Worm (Caenorhabditis elegans) whole organism, early embryonic: ENCODE data around the gene fbxc-58.

Experiments
- B0310.2 ChIP-seq: sonication (generic microtip); optimal IDR thresholded peaks from 2 replicates; lab custom pipeline; 2016; ENCODE audit warnings: mild to moderate bottlenecking, missing genetic modification characterization, missing compliant biosample characterization
- F13C5.2 ChIP-seq: sonication (generic microtip); optimal IDR thresholded peaks from 2 replicates; lab custom pipeline; 2017; ENCODE audit warnings: mild to moderate bottlenecking, missing genetic modification characterization, inconsistent platforms, missing compliant biosample characterization
- aly-1 ChIP-seq: sonication (generic microtip); optimal IDR thresholded peaks from 2 replicates; lab custom pipeline; 2016; ENCODE audit warnings: missing genetic modification characterization, missing compliant biosample characterization
- ama-1 ChIP-seq: fragments of 150-350 bp; optimal IDR thresholded peaks from 2 replicates; lab custom pipeline; 2014
- ceh-13 ChIP-seq: fragments of 200-800 bp; sonication (Bioruptor generic); optimal IDR thresholded peaks from 2 replicates; lab custom pipeline; 2018; ENCODE audit warnings: mild to moderate bottlenecking, missing genetic modification characterization, missing compliant biosample characterization
- ceh-36 ChIP-seq: sonication (generic microtip); optimal IDR thresholded peaks from 2 replicates; lab custom pipeline; 2016; ENCODE audit warnings: missing genetic modification characterization, inconsistent platforms, missing compliant biosample characterization
- ets-7 ChIP-seq: sonication (generic microtip); optimal IDR thresholded peaks from 2 replicates; lab custom pipeline; 2016; ENCODE audit warnings: missing genotype, missing genetic modification characterization, missing compliant biosample characterization
- flt-1 ChIP-seq: fragments of 200-800 bp; sonication (Bioruptor generic); IDR thresholded peaks from 2 replicates; pipeline ENCODE4 v1.3.6; 2022; ENCODE audit warnings: missing genetic modification characterization, missing compliant biosample characterization
- hmbx-1 ChIP-seq: sonication (generic microtip); optimal IDR thresholded peaks from 2 replicates; lab custom pipeline; 2016; ENCODE audit warnings: mild to moderate bottlenecking, missing genetic modification characterization, missing compliant biosample characterization
- hmg-4 ChIP-seq: fragments of 200-800 bp; sonication (Bioruptor generic); optimal IDR thresholded peaks from 2 replicates; lab custom pipeline; 2018; ENCODE audit warnings: mild to moderate bottlenecking, missing genetic modification characterization, missing compliant biosample characterization
- hnd-1 ChIP-seq: sonication (generic microtip); optimal IDR thresholded peaks from 2 replicates; lab custom pipeline; 2016; ENCODE audit warnings: missing genetic modification characterization, missing compliant biosample characterization
- pes-1 ChIP-seq: fragments of 200-800 bp; sonication (Bioruptor generic); IDR thresholded peaks from 2 replicates; pipeline ENCODE4 v1.3.6; 2022; ENCODE audit warnings: missing genetic modification reagents, missing genetic modification characterization, missing compliant biosample characterization
- scrt-1 ChIP-seq: fragments of 200-800 bp; sonication (Bioruptor generic); IDR thresholded peaks from 2 replicates; pipeline ENCODE4 v1.3.6; 2022; ENCODE audit warnings: missing genetic modification characterization, missing compliant biosample characterization
- sea-1 ChIP-seq: fragments of 200-800 bp; sonication (Bioruptor generic); conservative IDR thresholded peaks from 2 replicates; pipeline ENCODE4 v1.3.6; 2022; ENCODE audit warnings: missing genetic modification characterization, missing compliant biosample characterization
- tbx-11 ChIP-seq: fragments of 200-800 bp; sonication (Bioruptor generic); IDR thresholded peaks from 2 replicates; pipeline ENCODE4 v1.3.6; 2022; ENCODE audit warnings: missing genetic modification characterization, missing compliant biosample characterization
- tbx-37 ChIP-seq: fragments of 200-800 bp; sonication (Bioruptor generic); conservative IDR thresholded peaks from 2 replicates; pipeline ENCODE4 v1.3.6; 2022; ENCODE audit warnings: missing genetic modification reagents, missing genetic modification characterization, missing compliant biosample characterization
- tra-4 ChIP-seq: sonication (generic microtip); optimal IDR thresholded peaks from 2 replicates; lab custom pipeline; 2017; ENCODE audit warnings: missing genetic modification characterization, missing compliant biosample characterization

fbxc-58 gene

ce11 chrIV:9371126-9371525 lies at the start of gene fbxc-58:
TSS of gene fbxc-58 (plus strand) at chrIV:9371508.
- TF ChIP-seq pes-1 (GFP tag; lab: Robert Waterston, UW) (no peak), flt-1 (no peak), ceh-13 (no peak), hnd-1 (tag; lab: Kevin White, UChicago) (no peak), ama-1 (lab: Kevin White, UChicago) (no peak), sea-1 (GFP tag; lab: Robert Waterston, UW) (no peak), scrt-1 (GFP tag; lab: Robert Waterston, UW) (no peak), B0310.2 (tag; lab: Kevin White, UChicago) (no peak), hmg-4 (GFP tag; lab: Kevin White, UChicago) (no peak), tra-4 (tag; lab: Kevin White, UChicago) (no peak), ets-7 (tag; lab: Kevin White, UChicago) (no peak), F13C5.2 (tag; lab: Kevin White, UChicago) (no peak), ceh-36 (tag; lab: Kevin White, UChicago) (no peak), tbx-11 (no peak)

- TF ChIP-seq scrt-1 (GFP tag; lab: Robert Waterston, UW) (no peak), ceh-13 (no peak), ama-1 (lab: Kevin White, UChicago) (no peak), ceh-36 (tag; lab: Kevin White, UChicago) (no peak), B0310.2 (tag; lab: Kevin White, UChicago) (no peak), flt-1 (no peak), F13C5.2 (tag; lab: Kevin White, UChicago) (no peak), tra-4 (tag; lab: Kevin White, UChicago) (no peak), pes-1 (GFP tag; lab: Robert Waterston, UW) (no peak)
Measured at ce11 chrIV:9322489-9322888, 48.8 kb upstream of the fbxc-58 start.

ce11 chrIV:9323989-9324506 lies 47.3 kb upstream of the fbxc-58 start, which contains the start of the genes nspg-11 and F49C12.15:
TSS of gene nspg-11 (minus strand) at chrIV:9324089.
TSS of gene F49C12.15 (plus strand) at chrIV:9324456.
- TF ChIP-seq tbx-37 (GFP tag; lab: Robert Waterston, UW) = no peak
- TF ChIP-seq F13C5.2 (tag; lab: Kevin White, UChicago) = no peak
- no peak for TF ChIP-seq tbx-11
- no peak for TF ChIP-seq flt-1
- no peak for TF ChIP-seq ets-7 (tag; lab: Kevin White, UChicago)
- TF ChIP-seq sea-1 (GFP tag; lab: Robert Waterston, UW) = no peak
- no peak for TF ChIP-seq hmg-4 (GFP tag; lab: Kevin White, UChicago)
- no peak for TF ChIP-seq ceh-13
- TF ChIP-seq aly-1 = no peak
- TF ChIP-seq tra-4 (tag; lab: Kevin White, UChicago) = no peak
- no peak for TF ChIP-seq ama-1 (lab: Kevin White, UChicago)
- no peak for TF ChIP-seq hmbx-1 (tag; lab: Kevin White, UChicago)
- no peak for TF ChIP-seq hnd-1 (tag; lab: Kevin White, UChicago)
- no peak for TF ChIP-seq scrt-1 (GFP tag; lab: Robert Waterston, UW)

- no peak for TF ChIP-seq tra-4 (tag; lab: Kevin White, UChicago)
- TF ChIP-seq pes-1 (GFP tag; lab: Robert Waterston, UW) = no peak
- TF ChIP-seq tbx-37 (GFP tag; lab: Robert Waterston, UW) = no peak
- no peak for TF ChIP-seq ets-7 (tag; lab: Kevin White, UChicago)
- TF ChIP-seq aly-1 = no peak
- TF ChIP-seq F13C5.2 (tag; lab: Kevin White, UChicago) = no peak
- no peak for TF ChIP-seq hmbx-1 (tag; lab: Kevin White, UChicago)
- TF ChIP-seq scrt-1 (GFP tag; lab: Robert Waterston, UW) = no peak
- TF ChIP-seq ama-1 (lab: Kevin White, UChicago) = no peak
- no peak for TF ChIP-seq sea-1 (GFP tag; lab: Robert Waterston, UW)
Measured at ce11 chrIV:9327706-9328105, 43.6 kb upstream of the fbxc-58 start, which contains the start of gene clec-183. TSS of gene clec-183 (plus strand) at chrIV:9328006.

- TF ChIP-seq scrt-1 (GFP tag; lab: Robert Waterston, UW) (no peak), F13C5.2 (tag; lab: Kevin White, UChicago) (no peak), tbx-11 (no peak), ceh-13 (no peak), aly-1 (no peak), ets-7 (tag; lab: Kevin White, UChicago) (no peak), ama-1 (lab: Kevin White, UChicago) (no peak), pes-1 (GFP tag; lab: Robert Waterston, UW) (no peak), ceh-36 (tag; lab: Kevin White, UChicago) (no peak), flt-1 (no peak), hmbx-1 (tag; lab: Kevin White, UChicago) (no peak), B0310.2 (tag; lab: Kevin White, UChicago) (no peak), tra-4 (tag; lab: Kevin White, UChicago) (no peak), sea-1 (GFP tag; lab: Robert Waterston, UW) (no peak), hmg-4 (GFP tag; lab: Kevin White, UChicago) (no peak), hnd-1 (tag; lab: Kevin White, UChicago) (no peak), tbx-37 (GFP tag; lab: Robert Waterston, UW) (no peak)
Measured at ce11 chrIV:9330755-9331154, 40.6 kb upstream of the fbxc-58 start, which contains the start of gene nspg-7.1. TSS of gene nspg-7.1 (minus strand) at chrIV:9330855.

- no peak for TF ChIP-seq tbx-37 (GFP tag; lab: Robert Waterston, UW)
- no peak for TF ChIP-seq ama-1 (lab: Kevin White, UChicago)
- no peak for TF ChIP-seq sea-1 (GFP tag; lab: Robert Waterston, UW)
- no peak for TF ChIP-seq tbx-11
- TF ChIP-seq scrt-1 (GFP tag; lab: Robert Waterston, UW) = no peak
- TF ChIP-seq B0310.2 (tag; lab: Kevin White, UChicago) = no peak
- TF ChIP-seq aly-1 = no peak
- TF ChIP-seq F13C5.2 (tag; lab: Kevin White, UChicago) = no peak
- no peak for TF ChIP-seq hnd-1 (tag; lab: Kevin White, UChicago)
- no peak for TF ChIP-seq ceh-13
- TF ChIP-seq flt-1 = no peak
- no peak for TF ChIP-seq tra-4 (tag; lab: Kevin White, UChicago)
- no peak for TF ChIP-seq pes-1 (GFP tag; lab: Robert Waterston, UW)
Measured at ce11 chrIV:9333007-9333406, 38.3 kb upstream of the fbxc-58 start.
